Worm (Caenorhabditis elegans) whole organism, mixed stage, embryonic: Measurements from ENCODE around the gene sir-2.1.

Experiments used
- blmp-1 ChIP-seq: fragments of 150-350 bp; optimal IDR thresholded peaks from 2 replicates; lab custom pipeline; 2014; ENCODE audit warnings: missing biosample characterization, missing genetic modification characterization
- ceh-39 ChIP-seq: fragments of 150-350 bp; optimal IDR thresholded peaks from 2 replicates; lab custom pipeline; 2014; ENCODE audit warnings: missing biosample characterization, missing genetic modification characterization
- elt-1 ChIP-seq: sonication (generic microtip); optimal IDR thresholded peaks from 2 replicates; lab custom pipeline; 2017; ENCODE audit warnings: missing genetic modification characterization, mild to moderate bottlenecking, missing compliant biosample characterization, antibody characterized with exemption, moderate library complexity, borderline replicate concordance; ENCODE audit not compliant: insufficient read depth
- elt-3 ChIP-seq: fragments of 150-350 bp; optimal IDR thresholded peaks from 2 replicates; lab custom pipeline; 2014; ENCODE audit warnings: missing biosample characterization, missing genetic modification characterization
- lin-13 ChIP-seq: fragments of 150-350 bp; optimal IDR thresholded peaks from 2 replicates; lab custom pipeline; 2014; ENCODE audit warnings: missing biosample characterization, missing genetic modification characterization
- lsy-2 ChIP-seq: fragments of 150-350 bp; optimal IDR thresholded peaks from 2 replicates; lab custom pipeline; 2014; ENCODE audit warnings: missing biosample characterization, missing genetic modification characterization
- mab-5 ChIP-seq: fragments of 150-350 bp; optimal IDR thresholded peaks from 2 replicates; lab custom pipeline; 2014; ENCODE audit warnings: missing biosample characterization, missing genetic modification characterization
- nhr-12 ChIP-seq: fragments of 150-350 bp; optimal IDR thresholded peaks from 2 replicates; lab custom pipeline; 2014; ENCODE audit warnings: missing biosample characterization, missing genetic modification characterization
- nhr-28 ChIP-seq: fragments of 150-350 bp; optimal IDR thresholded peaks from 2 replicates; lab custom pipeline; 2014; ENCODE audit warnings: missing biosample characterization, missing genetic modification characterization
- pha-4 ChIP-seq: fragments of 150-350 bp; optimal IDR thresholded peaks from 2 replicates; lab custom pipeline; 2018; ENCODE audit warnings: missing biosample characterization, missing genetic modification reagents, missing genetic modification characterization
- snpc-4 ChIP-seq: fragments of 150-350 bp; optimal IDR thresholded peaks from 2 replicates; lab custom pipeline; 2014; ENCODE audit warnings: missing biosample characterization, missing genetic modification characterization
- tbx-8 ChIP-seq: fragments of 200-800 bp; sonication (Bioruptor generic); optimal IDR thresholded peaks from 2 replicates; lab custom pipeline; 2018; ENCODE audit warnings: mild to moderate bottlenecking, missing genetic modification characterization, moderate library complexity, missing compliant biosample characterization
- unc-62 ChIP-seq: fragments of 150-350 bp; optimal IDR thresholded peaks from 2 replicates; lab custom pipeline; 2014; ENCODE audit warnings: missing biosample characterization, missing genetic modification reagents, missing genetic modification characterization

DNA sequence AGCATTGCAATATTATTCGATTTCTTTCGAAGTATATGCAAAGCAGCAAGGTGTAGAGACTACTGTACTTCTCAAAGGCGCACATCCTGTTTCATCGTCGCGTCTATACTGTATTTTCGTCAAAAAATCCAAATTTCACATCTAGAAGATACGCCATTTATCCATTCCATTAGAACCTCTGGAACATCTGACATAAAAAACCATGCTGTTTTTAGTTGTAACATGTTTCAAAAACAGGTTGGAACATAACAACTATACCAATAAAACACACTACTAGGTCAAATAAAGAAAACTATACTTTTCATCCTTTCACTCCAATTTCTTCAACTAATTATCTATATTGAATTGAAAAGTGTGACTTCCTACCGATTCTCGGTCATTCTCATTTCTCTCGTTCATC lies 5.7 kb downstream of the sir-2.1 start, which contains the start of gene ugt-59:
- TF ChIP-seq ceh-39 (tag; lab: Kevin White, UChicago) (no peak), lin-13 (tag; lab: Kevin White, UChicago) (no peak), nhr-12 (tag; lab: Kevin White, UChicago) (no peak), nhr-28 (tag; lab: Kevin White, UChicago) (no peak), pha-4 (tag; lab: Kevin White, UChicago) (no peak), blmp-1 (tag; lab: Kevin White, UChicago) (no peak), unc-62 (no peak), elt-3 (tag; lab: Kevin White, UChicago) (no peak), lsy-2 (no peak), tbx-8 (no peak), snpc-4 (no peak), mab-5 (tag; lab: Kevin White, UChicago) (no peak), elt-1 (tag; lab: Kevin White, UChicago) (no peak)
